Worm (Caenorhabditis elegans) whole organism, late embryonic: Measurements from ENCODE around the gene gpr-1.

Experiments used
- C38D4.7 ChIP-seq: fragments of 200-800 bp; sonication (Bioruptor generic); optimal IDR thresholded peaks from 2 replicates; lab custom pipeline; 2018; ENCODE audit warnings: mild to moderate bottlenecking, missing genetic modification characterization, moderate library complexity, missing compliant biosample characterization
- K02D7.2 ChIP-seq: sonication (generic microtip); optimal IDR thresholded peaks from 2 replicates; lab custom pipeline; 2017; ENCODE audit warnings: mild to moderate bottlenecking, missing genetic modification characterization, missing compliant biosample characterization
- K09A11.1 ChIP-seq: sonication (generic microtip); optimal IDR thresholded peaks from 2 replicates; lab custom pipeline; 2017; ENCODE audit warnings: antibody characterized with exemption, mild to moderate bottlenecking, missing genetic modification characterization, missing compliant biosample characterization; ENCODE audit not compliant: insufficient read depth
- Y22D7AL.16 ChIP-seq: sonication (generic microtip); optimal IDR thresholded peaks from 2 replicates; lab custom pipeline; 2016; ENCODE audit warnings: missing genetic modification characterization, missing compliant biosample characterization
- ahr-1 ChIP-seq: sonication (generic microtip); optimal IDR thresholded peaks from 2 replicates; lab custom pipeline; 2016; ENCODE audit warnings: missing genetic modification characterization, missing compliant biosample characterization
- ama-1 ChIP-seq: fragments of 150-350 bp; optimal IDR thresholded peaks from 2 replicates; lab custom pipeline; 2014
- ceh-14 ChIP-seq: sonication (generic microtip); optimal IDR thresholded peaks from 2 replicates; lab custom pipeline; 2016; ENCODE audit warnings: missing genotype, missing genetic modification characterization, missing compliant biosample characterization
- ceh-19 ChIP-seq: fragments of 200-800 bp; sonication (Bioruptor generic); optimal IDR thresholded peaks from 2 replicates; lab custom pipeline; 2018; ENCODE audit warnings: mild to moderate bottlenecking, missing genetic modification characterization, missing compliant biosample characterization
- ceh-2 ChIP-seq: sonication (generic microtip); optimal IDR thresholded peaks from 2 replicates; lab custom pipeline; 2016; ENCODE audit warnings: missing genotype, missing genetic modification characterization, missing compliant biosample characterization
- ceh-22 ChIP-seq: sonication (generic microtip); optimal IDR thresholded peaks from 2 replicates; lab custom pipeline; 2017; ENCODE audit warnings: missing biosample characterization, missing genetic modification characterization
- ceh-30 ChIP-seq: fragments of 150-350 bp; optimal IDR thresholded peaks from 2 replicates; lab custom pipeline; 2014; ENCODE audit warnings: missing biosample characterization, missing genetic modification characterization
- ceh-31 ChIP-seq: sonication (generic microtip); optimal IDR thresholded peaks from 2 replicates; lab custom pipeline; 2016; ENCODE audit warnings: missing genetic modification characterization, missing compliant biosample characterization
- ceh-45 ChIP-seq: fragments of 200-800 bp; sonication (Bioruptor generic); IDR thresholded peaks from 2 replicates; pipeline ENCODE4 v1.3.6; 2022; ENCODE audit warnings: missing genetic modification reagents, missing genetic modification characterization, missing compliant biosample characterization
- ceh-48 ChIP-seq: sonication (generic microtip); optimal IDR thresholded peaks from 2 replicates; lab custom pipeline; 2016; ENCODE audit warnings: missing genetic modification characterization, inconsistent platforms, missing compliant biosample characterization
- ceh-6 ChIP-seq: fragments of 200-800 bp; sonication (Bioruptor generic); optimal IDR thresholded peaks from 2 replicates; lab custom pipeline; 2018; ENCODE audit warnings: mild to moderate bottlenecking, missing genetic modification characterization, missing compliant biosample characterization
- ceh-9 ChIP-seq: sonication (generic microtip); optimal IDR thresholded peaks from 2 replicates; lab custom pipeline; 2016; ENCODE audit warnings: mild to moderate bottlenecking, missing genetic modification characterization, inconsistent platforms, missing compliant biosample characterization
- elt-2 ChIP-seq: sonication (generic microtip); optimal IDR thresholded peaks from 2 replicates; lab custom pipeline; 2016; ENCODE audit warnings: missing genetic modification reagents, missing genetic modification characterization, missing compliant biosample characterization
- fax-1 ChIP-seq: sonication (generic microtip); optimal IDR thresholded peaks from 2 replicates; lab custom pipeline; 2016; ENCODE audit warnings: missing genotype, missing genetic modification characterization, missing compliant biosample characterization
- fkh-10 ChIP-seq: fragments of 150-350 bp; optimal IDR thresholded peaks from 2 replicates; lab custom pipeline; 2014; ENCODE audit warnings: missing biosample characterization, missing genetic modification reagents, missing genetic modification characterization
- fkh-6 ChIP-seq: sonication (generic microtip); optimal IDR thresholded peaks from 2 replicates; lab custom pipeline; 2016; ENCODE audit warnings: missing genetic modification characterization, missing compliant biosample characterization
- gmeb-2 ChIP-seq: sonication (generic microtip); optimal IDR thresholded peaks from 2 replicates; lab custom pipeline; 2016; ENCODE audit warnings: missing genetic modification characterization, inconsistent platforms, missing compliant biosample characterization
- hlh-13 ChIP-seq: fragments of 200-800 bp; sonication (Bioruptor generic); optimal IDR thresholded peaks from 2 replicates; lab custom pipeline; 2018; ENCODE audit warnings: mild to moderate bottlenecking, missing genetic modification characterization, missing compliant biosample characterization
- hlh-30 ChIP-seq: sonication (generic microtip); optimal IDR thresholded peaks from 2 replicates; lab custom pipeline; 2017; ENCODE audit warnings: antibody characterized with exemption, missing genetic modification characterization, missing compliant biosample characterization; ENCODE audit not compliant: insufficient read depth
- hlh-8 ChIP-seq: sonication (generic microtip); optimal IDR thresholded peaks from 2 replicates; lab custom pipeline; 2016; ENCODE audit warnings: missing genotype, missing genetic modification characterization, missing compliant biosample characterization
- lim-6 ChIP-seq: sonication (generic microtip); optimal IDR thresholded peaks from 2 replicates; lab custom pipeline; 2016; ENCODE audit warnings: missing genetic modification characterization, missing compliant biosample characterization
- lin-11 ChIP-seq: fragments of 200-800 bp; sonication (Bioruptor generic); optimal IDR thresholded peaks from 2 replicates; lab custom pipeline; 2018; ENCODE audit warnings: mild to moderate bottlenecking, missing genetic modification characterization, missing compliant biosample characterization
- mec-3 ChIP-seq: sonication (generic microtip); optimal IDR thresholded peaks from 2 replicates; lab custom pipeline; 2016; ENCODE audit warnings: borderline replicate concordance, missing genetic modification characterization, missing compliant biosample characterization
- nhr-232 ChIP-seq: sonication (generic microtip); optimal IDR thresholded peaks from 2 replicates; lab custom pipeline; 2016; ENCODE audit warnings: missing genetic modification characterization, missing compliant biosample characterization
- npax-4 ChIP-seq: sonication (generic microtip); optimal IDR thresholded peaks from 2 replicates; lab custom pipeline; 2016; ENCODE audit warnings: missing genetic modification characterization, missing compliant biosample characterization
- pat-9 ChIP-seq: fragments of 200-800 bp; sonication (Bioruptor generic); optimal IDR thresholded peaks from 2 replicates; lab custom pipeline; 2018; ENCODE audit warnings: mild to moderate bottlenecking, missing genetic modification characterization, moderate library complexity, missing compliant biosample characterization
- pha-2 ChIP-seq: sonication (generic microtip); optimal IDR thresholded peaks from 2 replicates; lab custom pipeline; 2017; ENCODE audit warnings: mild to moderate bottlenecking, missing genetic modification characterization, missing compliant biosample characterization
- pqm-1 ChIP-seq: sonication (generic microtip); optimal IDR thresholded peaks from 2 replicates; lab custom pipeline; 2016; ENCODE audit warnings: missing genetic modification characterization, missing compliant biosample characterization
- pros-1 ChIP-seq: fragments of 150-350 bp; optimal IDR thresholded peaks from 2 replicates; lab custom pipeline; 2014; ENCODE audit warnings: missing biosample characterization, missing genetic modification reagents, missing genetic modification characterization
- sox-2 ChIP-seq: fragments of 200-800 bp; sonication (Bioruptor generic); IDR thresholded peaks from 2 replicates; pipeline ENCODE4 v1.3.6; 2022; ENCODE audit warnings: missing genetic modification reagents, missing genetic modification characterization, missing compliant biosample characterization
- sox-4 ChIP-seq: sonication (generic microtip); optimal IDR thresholded peaks from 2 replicates; lab custom pipeline; 2017; ENCODE audit warnings: mild to moderate bottlenecking, missing genetic modification characterization, inconsistent platforms, missing compliant biosample characterization
- syd-9 ChIP-seq: sonication (generic microtip); optimal IDR thresholded peaks from 2 replicates; lab custom pipeline; 2016; ENCODE audit warnings: mild to moderate bottlenecking, missing genetic modification characterization, moderate library complexity, missing compliant biosample characterization
- tbx-2 ChIP-seq: sonication (generic microtip); optimal IDR thresholded peaks from 2 replicates; lab custom pipeline; 2016; ENCODE audit warnings: missing genetic modification characterization, missing compliant biosample characterization
- ttx-3 ChIP-seq: sonication (generic microtip); optimal IDR thresholded peaks from 2 replicates; lab custom pipeline; 2016; ENCODE audit warnings: missing genetic modification reagents, missing genetic modification characterization, missing compliant biosample characterization
- unc-3 ChIP-seq, 2 experiments: fragments of 200-800 bp in 1 of 2; sonication (Bioruptor generic) in 1 of 2; sonication (generic microtip) in 1 of 2; conservative IDR thresholded peaks in 1 of 2; optimal IDR thresholded peaks in 1 of 2; 2 replicates each; pipeline versions ENCODE4 v1.3.6 to Lab custom; 2016 to 2022; ENCODE audit warnings: missing compliant biosample characterization in 2 of 2, missing genetic modification characterization in 2 of 2, missing genetic modification reagents in 1 of 2
- unc-42 ChIP-seq: sonication (generic microtip); optimal IDR thresholded peaks from 2 replicates; lab custom pipeline; 2016; ENCODE audit warnings: missing genotype, missing genetic modification characterization, missing compliant biosample characterization
- unc-55 ChIP-seq: sonication (generic microtip); optimal IDR thresholded peaks from 2 replicates; lab custom pipeline; 2017; ENCODE audit warnings: missing biosample characterization, missing genetic modification reagents, missing genetic modification characterization
- unc-86 ChIP-seq: sonication (generic microtip); optimal IDR thresholded peaks from 2 replicates; lab custom pipeline; 2016; ENCODE audit warnings: missing genetic modification characterization, missing compliant biosample characterization
- ztf-16 ChIP-seq: sonication (generic microtip); optimal IDR thresholded peaks from 2 replicates; lab custom pipeline; 2017; ENCODE audit warnings: missing genetic modification characterization, missing compliant biosample characterization

gpr-1 gene

ce11 chrIII:8628405-8628982, at the start of gene gpr-1, which contains the start of gene polk-1:
gpr-1 (plus strand) TSS chrIII:8628932.
polk-1 (minus strand) TSS chrIII:8628590.
- TF ChIP-seq ceh-2 (tag; lab: Kevin White, UChicago) (no peak), unc-86 (tag; lab: Kevin White, UChicago) (no peak), ceh-30 (no peak), mec-3 (tag; lab: Kevin White, UChicago) (no peak), pha-2 (tag; lab: Kevin White, UChicago) (no peak), unc-3 (GFP tag; conservative IDR thresholded peaks at IDR 0.05; lab: Robert Waterston, UW) (no peak), unc-3 (tag; optimal IDR thresholded peaks at IDR 0.05; lab: Kevin White, UChicago) (no peak), ceh-31 (no peak), ceh-9 (tag; lab: Kevin White, UChicago) (no peak), sox-2 (GFP tag; lab: Robert Waterston, UW) (no peak), fax-1 (tag; lab: Kevin White, UChicago) (no peak), unc-42 (tag; lab: Kevin White, UChicago) (no peak), elt-2 (tag; lab: Kevin White, UChicago) (no peak), ceh-22 (tag; lab: Kevin White, UChicago) (no peak), K09A11.1 (tag; lab: Kevin White, UChicago) (no peak), ceh-6 (GFP tag; lab: Kevin White, UChicago) (no peak), npax-4 (tag; lab: Kevin White, UChicago) (no peak)

ce11 chrIII:8579367-8579766, 49.4 kb upstream of the gpr-1 start:
- TF ChIP-seq hlh-13 (GFP tag; lab: Kevin White, UChicago), result no peak
- no peak for TF ChIP-seq ceh-45 (GFP tag; lab: Robert Waterston, UW)
- TF ChIP-seq mec-3 (tag; lab: Kevin White, UChicago), result no peak
- no peak for TF ChIP-seq tbx-2 (tag; lab: Kevin White, UChicago)
- TF ChIP-seq ceh-30, result no peak
- no peak for TF ChIP-seq lin-11
- no peak for TF ChIP-seq lim-6
- TF ChIP-seq fax-1 (tag; lab: Kevin White, UChicago), result no peak

ce11 chrIII:8580802-8581201, 47.9 kb upstream of the gpr-1 start, which contains the start of gene doxa-1:
doxa-1 (plus strand) TSS chrIII:8581102.
- TF ChIP-seq fkh-10 (no peak), ahr-1 (tag; lab: Kevin White, UChicago) (no peak), ceh-48 (tag; lab: Kevin White, UChicago) (no peak), ceh-14 (no peak), ceh-19 (no peak)
- TF ChIP-seq, all 69 proteins: peak for 0

- no peak for TF ChIP-seq ttx-3 (tag; lab: Kevin White, UChicago)
- no peak for TF ChIP-seq unc-55
- TF ChIP-seq nhr-232, result no peak
- no peak for TF ChIP-seq pros-1 (tag; lab: Kevin White, UChicago)
- peak; percentile 35 for TF ChIP-seq lim-6
- TF ChIP-seq pha-2 (tag; lab: Kevin White, UChicago), result no peak
- TF ChIP-seq syd-9 (tag; lab: Kevin White, UChicago), result no peak
- TF ChIP-seq hlh-30 (tag; lab: Kevin White, UChicago), result no peak
- TF ChIP-seq unc-86 (tag; lab: Kevin White, UChicago), result no peak
- TF ChIP-seq ztf-16, result no peak
- TF ChIP-seq ceh-19, result no peak
- TF ChIP-seq unc-42 (tag; lab: Kevin White, UChicago), result peak; percentile 95
- no peak for TF ChIP-seq ceh-2 (tag; lab: Kevin White, UChicago)
- no peak for TF ChIP-seq hlh-8
- TF ChIP-seq fax-1 (tag; lab: Kevin White, UChicago), result no peak
- no peak for TF ChIP-seq pat-9 (tag; lab: Kevin White, UChicago)
- TF ChIP-seq K02D7.2 (tag; lab: Kevin White, UChicago), result no peak
- TF ChIP-seq ceh-48 (tag; lab: Kevin White, UChicago), result no peak
- no peak for TF ChIP-seq C38D4.7 (GFP tag; lab: Kevin White, UChicago)
- TF ChIP-seq ceh-14, result no peak
- TF ChIP-seq ceh-22 (tag; lab: Kevin White, UChicago), result no peak
- no peak for TF ChIP-seq sox-4
- TF ChIP-seq ama-1 (lab: Kevin White, UChicago), result no peak
- peak; percentile 27 for TF ChIP-seq fkh-10
- TF ChIP-seq gmeb-2 (tag; lab: Kevin White, UChicago), result no peak
- TF ChIP-seq pqm-1 (tag; lab: Kevin White, UChicago), result no peak
- TF ChIP-seq Y22D7AL.16, result no peak
- TF ChIP-seq fkh-6 (tag; lab: Kevin White, UChicago), result no peak
- TF ChIP-seq ahr-1 (tag; lab: Kevin White, UChicago), result no peak
Measured at ce11 chrIII:8588592-8589153, 40.1 kb upstream of the gpr-1 start, which contains the start of gene glr-1. glr-1 (minus strand) TSS chrIII:8588642.
